Worm (Caenorhabditis elegans): Measurements from ENCODE around the gene T10B5.8.

T10B5.8 gene

DNA sequence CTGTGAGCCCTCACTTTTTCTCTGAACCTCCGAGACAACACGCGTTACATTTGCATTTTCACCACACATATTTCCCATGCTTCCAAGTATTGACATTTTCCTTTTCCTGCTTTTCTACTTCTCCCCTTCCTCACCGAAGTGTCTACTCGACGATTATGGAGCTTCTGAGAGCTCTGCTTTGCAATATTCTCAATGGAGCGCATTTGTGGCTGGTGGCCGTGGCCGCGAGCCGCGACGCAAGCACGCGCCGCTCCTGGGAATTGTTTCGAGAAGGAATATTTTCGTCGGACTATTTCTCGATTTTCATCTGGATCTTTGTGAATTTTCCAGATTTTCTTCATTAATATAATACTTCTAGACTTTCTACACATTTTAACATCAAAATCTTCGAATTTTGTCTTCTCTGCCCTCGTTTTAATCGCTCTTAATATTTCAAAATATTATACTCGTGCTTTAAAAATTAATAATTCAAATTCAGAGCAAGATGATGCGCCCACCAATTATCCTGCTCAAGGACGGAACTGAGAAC, 30.0 kb downstream of the T10B5.8 start, which contains the start of the genes T10B5.4 and cct-7 (continued):
- TF ChIP-seq unc-62 (GFP tag; optimal IDR thresholded peaks at IDR 0.05) (peak; percentile 37), daf-12 (tag; optimal IDR thresholded peaks at IDR 0.05) (no peak), fkh-10 (GFP tag; optimal IDR thresholded peaks at IDR 0.05) (peak; percentile 97), ZK546.5 (tag; optimal IDR thresholded peaks at IDR 0.05) (no peak), pqm-1 (tag; optimal IDR thresholded peaks at IDR 0.05) (peak; percentile 43), elt-1 (tag; optimal IDR thresholded peaks at IDR 0.05) (peak; percentile 23), fkh-2 (tag; optimal IDR thresholded peaks at IDR 0.05) (no peak), skn-1 (tag; optimal IDR thresholded peaks at IDR 0.05) (peak; percentile 54), lin-15B (tag; optimal IDR thresholded peaks at IDR 0.05) (peak; percentile 98), tbx-2 (tag; optimal IDR thresholded peaks at IDR 0.05) (peak; percentile 52), egl-5 (tag; optimal IDR thresholded peaks at IDR 0.05) (peak; percentile 59), nhr-77 (tag; optimal IDR thresholded peaks at IDR 0.05) (no peak), nhr-28 (tag; optimal IDR thresholded peaks at IDR 0.05) (no peak), ceh-28 (tag; optimal IDR thresholded peaks at IDR 0.05) (peak; percentile 57)

DNA sequence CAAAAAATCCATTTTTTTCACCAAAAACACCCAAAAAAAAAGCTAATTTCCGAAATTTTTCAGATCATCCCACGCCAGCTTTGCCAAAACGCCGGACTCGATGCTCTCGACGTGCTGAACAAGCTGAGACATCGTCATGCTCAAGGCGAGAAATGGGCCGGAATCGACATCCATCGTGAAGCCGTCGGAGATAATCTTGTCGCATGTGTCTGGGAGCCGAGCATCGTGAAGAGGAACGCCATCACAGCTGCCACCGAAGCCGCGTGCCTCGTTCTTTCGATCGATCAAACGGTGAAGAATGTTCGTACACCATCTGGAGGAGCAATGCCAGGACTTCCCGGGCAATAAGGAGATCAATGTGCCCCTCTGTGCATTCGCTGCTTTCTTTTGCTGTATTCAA, 33.0 kb downstream of the T10B5.8 start:
- TF ChIP-seq egl-5 (tag; optimal IDR thresholded peaks at IDR 0.05) (no peak), mdl-1 (tag; optimal IDR thresholded peaks at IDR 0.05) (no peak)

- TF ChIP-seq lin-15B (tag; optimal IDR thresholded peaks at IDR 0.05) (peak; percentile 0), lsy-12 (tag; optimal IDR thresholded peaks at IDR 0.05) (peak; percentile 84), nhr-25 (tag; optimal IDR thresholded peaks at IDR 0.05) (no peak), ztf-4 (tag; optimal IDR thresholded peaks at IDR 0.05) (peak; percentile 74), snpc-4 (tag; optimal IDR thresholded peaks at IDR 0.05) (no peak), elt-2 (tag; optimal IDR thresholded peaks at IDR 0.05) (peak; percentile 33), zag-1 (tag; optimal IDR thresholded peaks at IDR 0.05) (no peak), hmg-11 (tag; optimal IDR thresholded peaks at IDR 0.05) (no peak), nhr-67 (tag; optimal IDR thresholded peaks at IDR 0.05) (no peak), pha-4 (tag; optimal IDR thresholded peaks at IDR 0.05) (peak; percentile 10), ama-1 (optimal IDR thresholded peaks at IDR 0.05) (peak; percentile 75), ceh-9 (tag; optimal IDR thresholded peaks at IDR 0.05) (no peak), R02D3.7 (tag; optimal IDR thresholded peaks at IDR 0.05) (no peak)
Observed at ce11 chrV:1875497-1875988, 33.7 kb downstream of the T10B5.8 start.

- TF ChIP-seq ZK546.5 (tag; optimal IDR thresholded peaks at IDR 0.05): no peak
- TF ChIP-seq nhr-25 (tag; optimal IDR thresholded peaks at IDR 0.05): no peak
- TF ChIP-seq egl-27 (tag; optimal IDR thresholded peaks at IDR 0.05): no peak
- no peak for TF ChIP-seq elt-3 (tag; optimal IDR thresholded peaks at IDR 0.05)
- TF ChIP-seq nhr-43 (tag; optimal IDR thresholded peaks at IDR 0.05; ENCODE audit: poor library complexity, severe bottlenecking): no peak
- no peak for TF ChIP-seq unc-62 (GFP tag; optimal IDR thresholded peaks at IDR 0.05)
- no peak for TF ChIP-seq sea-2 (GFP tag; optimal IDR thresholded peaks at IDR 0.05)
- no peak for TF ChIP-seq elt-2 (tag; optimal IDR thresholded peaks at IDR 0.05)
- no peak for TF ChIP-seq fos-1 (tag; optimal IDR thresholded peaks at IDR 0.05)
- TF ChIP-seq zag-1 (tag; optimal IDR thresholded peaks at IDR 0.05): no peak
- no peak for TF ChIP-seq mdl-1 (tag; optimal IDR thresholded peaks at IDR 0.05)
- TF ChIP-seq jun-1 (tag; optimal IDR thresholded peaks at IDR 0.05): no peak
- no peak for TF ChIP-seq ceh-16 (tag; optimal IDR thresholded peaks at IDR 0.05)
- no peak for TF ChIP-seq ceh-28 (tag; optimal IDR thresholded peaks at IDR 0.05)
- no peak for TF ChIP-seq nfya-1 (tag; optimal IDR thresholded peaks at IDR 0.05; ENCODE audit: insufficient read depth)
Observed at ce11 chrV:1878030-1878429, 36.2 kb downstream of the T10B5.8 start.

DNA sequence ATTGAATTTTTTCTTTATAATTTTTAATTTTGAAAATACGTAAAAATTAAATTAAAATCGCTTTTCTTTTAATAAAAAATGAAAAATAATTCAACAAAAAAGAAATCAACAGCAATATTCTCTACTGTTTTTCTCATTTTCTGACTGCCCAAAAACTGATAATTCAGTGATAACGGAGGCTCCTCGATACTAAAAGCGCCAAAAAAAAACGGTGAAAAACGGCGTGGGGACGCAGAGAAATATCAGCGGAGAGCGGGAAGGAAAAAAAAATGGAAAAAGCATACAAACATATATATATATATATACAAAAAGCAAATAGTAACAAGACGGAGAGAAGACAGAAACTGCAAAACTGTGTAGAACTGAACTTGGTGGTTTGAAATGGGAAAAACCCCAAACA, 41.3 kb downstream of the T10B5.8 start:
- TF ChIP-seq elt-2 (tag; optimal IDR thresholded peaks at IDR 0.05) (peak; percentile 78), pha-4 (tag; optimal IDR thresholded peaks at IDR 0.05) (peak; percentile 61), pqm-1 (tag; optimal IDR thresholded peaks at IDR 0.05) (peak; percentile 51), jun-1 (tag; optimal IDR thresholded peaks at IDR 0.05) (no peak)

Measured in whole organism, L3 larva.